Worm (Caenorhabditis elegans): ENCODE results near the gene cdh-8.

cdh-8 gene

ce11 chrIV:295734-296201, 43.8 kb upstream of the cdh-8 start:
- peak in 2 of 6 experiments; percentile 37 to 45 for TF ChIP-seq elt-3 (tag; optimal IDR thresholded peaks at IDR 0.05)
- TF ChIP-seq jun-1 (tag; optimal IDR thresholded peaks at IDR 0.05) = peak; percentile 20
- TF ChIP-seq hlh-17 (GFP tag; optimal IDR thresholded peaks at IDR 0.05; ENCODE audit: borderline replicate concordance) = no peak
- TF ChIP-seq ceh-63 (GFP tag; optimal IDR thresholded peaks at IDR 0.05) = no peak
- peak; percentile 70 for TF ChIP-seq nhr-20 (tag; optimal IDR thresholded peaks at IDR 0.05)
- TF ChIP-seq lin-13 (GFP tag; optimal IDR thresholded peaks at IDR 0.05) = peak; percentile 1
- no peak for TF ChIP-seq ceh-8 (GFP tag; optimal IDR thresholded peaks at IDR 0.05)
- TF ChIP-seq mdl-1 (tag; optimal IDR thresholded peaks at IDR 0.05) = peak in 1 of 2 experiments; percentile 54
- TF ChIP-seq snpc-4 (tag; optimal IDR thresholded peaks at IDR 0.05) = no peak
- no peak for TF ChIP-seq efl-1 (optimal IDR thresholded peaks at IDR 0.05)
- TF ChIP-seq efl-1 (GFP tag; optimal IDR thresholded peaks at IDR 0.05 in 1 of 2) = peak in 1 of 2 experiments; percentile 70
- TF ChIP-seq snu-23 (GFP tag; optimal IDR thresholded peaks at IDR 0.05) = peak; percentile 34
- TF ChIP-seq nhr-90 (tag; optimal IDR thresholded peaks at IDR 0.05; ENCODE audit: poor library complexity) = peak; percentile 47
- TF ChIP-seq nhr-71 (tag; optimal IDR thresholded peaks at IDR 0.05) = peak; percentile 70
- TF ChIP-seq egl-27 (tag; optimal IDR thresholded peaks at IDR 0.05) = no peak
- TF ChIP-seq nhr-47 (tag; optimal IDR thresholded peaks at IDR 0.05) = peak; percentile 2
- peak; percentile 81 for TF ChIP-seq elt-2 (tag; optimal IDR thresholded peaks at IDR 0.05)
- peak; percentile 18 for TF ChIP-seq pax-3 (tag; optimal IDR thresholded peaks at IDR 0.05)
- no peak for TF ChIP-seq egl-13 (tag; optimal IDR thresholded peaks at IDR 0.05)
- peak in 1 of 2 experiments; percentile 76 for TF ChIP-seq lin-35 (GFP tag; optimal IDR thresholded peaks at IDR 0.05)
- TF ChIP-seq nhr-19 (GFP tag; conservative IDR thresholded peaks at IDR 0.05) = peak; percentile 46; the same call in 1 of the 2 replicates
- TF ChIP-seq ztf-4 (tag; optimal IDR thresholded peaks at IDR 0.05) = no peak
- peak; percentile 28 for TF ChIP-seq tbx-2 (tag; optimal IDR thresholded peaks at IDR 0.05)
- TF ChIP-seq fkh-8 (tag; optimal IDR thresholded peaks at IDR 0.05) = no peak
- peak; percentile 46 for TF ChIP-seq lin-14 (GFP tag; optimal IDR thresholded peaks at IDR 0.05)
- TF ChIP-seq dpl-1 (GFP tag; optimal IDR thresholded peaks at IDR 0.05) = peak in 1 of 3 experiments; percentile 49

ce11 chrIV:296849-297248, 42.8 kb upstream of the cdh-8 start:
- TF ChIP-seq lin-35 (GFP tag; optimal IDR thresholded peaks at IDR 0.05) (peak in 1 of 2 experiments; percentile 35), tlp-1 (tag; optimal IDR thresholded peaks at IDR 0.05) (peak; percentile 7), nhr-90 (tag; optimal IDR thresholded peaks at IDR 0.05; ENCODE audit: poor library complexity) (peak; percentile 64), snu-23 (GFP tag; optimal IDR thresholded peaks at IDR 0.05) (peak; percentile 4), unc-62 (GFP tag; optimal IDR thresholded peaks at IDR 0.05) (no peak), nhr-47 (tag; optimal IDR thresholded peaks at IDR 0.05) (no peak), nhr-20 (tag; optimal IDR thresholded peaks at IDR 0.05) (peak; percentile 11), efl-1 (optimal IDR thresholded peaks at IDR 0.05) (no peak), efl-1 (GFP tag; optimal IDR thresholded peaks at IDR 0.05 in 1 of 2) (peak in 1 of 2 experiments; percentile 35), nhr-71 (tag; optimal IDR thresholded peaks at IDR 0.05) (peak; percentile 41), nhr-11 (tag; optimal IDR thresholded peaks at IDR 0.05) (no peak), elt-2 (tag; optimal IDR thresholded peaks at IDR 0.05) (peak; percentile 94)

- no peak for TF ChIP-seq lin-39 (tag; optimal IDR thresholded peaks at IDR 0.05)
- no peak for TF ChIP-seq fkh-8 (tag; optimal IDR thresholded peaks at IDR 0.05)
- no peak for TF ChIP-seq snu-23 (GFP tag; optimal IDR thresholded peaks at IDR 0.05)
- TF ChIP-seq mep-1 (tag; optimal IDR thresholded peaks at IDR 0.05) = no peak
- no peak for TF ChIP-seq ceh-82 (tag; optimal IDR thresholded peaks at IDR 0.05)
- TF ChIP-seq nhr-19 (GFP tag; conservative IDR thresholded peaks at IDR 0.05) = no peak
- TF ChIP-seq pax-3 (tag; optimal IDR thresholded peaks at IDR 0.05) = no peak
- TF ChIP-seq efl-3 (GFP tag; optimal IDR thresholded peaks at IDR 0.05) = no peak
- no peak for TF ChIP-seq lin-15B (tag; optimal IDR thresholded peaks at IDR 0.05)
Measured at ce11 chrIV:298204-298603, 41.4 kb upstream of the cdh-8 start, which contains the start of gene pnp-1. pnp-1 (minus strand) TSS chrIV:298304.

- TF ChIP-seq grh-1 (GFP tag; IDR thresholded peaks at IDR 0.05) = no peak
- no peak for TF ChIP-seq efl-1 (optimal IDR thresholded peaks at IDR 0.05)
- TF ChIP-seq efl-1 (GFP tag; optimal IDR thresholded peaks at IDR 0.05 in 1 of 2) = peak in 1 of 2 experiments; percentile 91
- TF ChIP-seq mab-9 (GFP tag; IDR thresholded peaks at IDR 0.05) = no peak
Measured at ce11 chrIV:299190-299589, 40.4 kb upstream of the cdh-8 start.
